Fruit fly (Drosophila melanogaster): Measurements from ENCODE around the gene CG2924.

Gene CG2924

DNA sequence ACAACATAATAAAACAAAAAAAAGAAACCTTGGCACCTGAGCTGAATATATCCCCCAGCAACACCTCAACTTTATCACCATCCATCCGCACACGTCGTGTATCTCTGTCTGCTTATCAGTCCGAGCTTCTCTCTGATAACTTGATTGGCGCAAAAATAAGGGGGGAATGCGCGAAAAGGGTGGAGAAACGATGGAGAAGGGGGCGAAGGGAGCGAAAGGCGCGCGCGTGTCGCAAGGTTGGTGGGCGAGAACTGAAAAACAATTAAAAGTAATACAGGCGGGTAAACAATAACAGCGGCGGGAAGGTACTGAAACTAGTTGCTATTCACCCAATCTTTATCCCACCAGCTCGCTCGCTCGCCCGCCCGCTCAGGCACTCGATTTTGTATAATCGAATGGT, 15.7 kb upstream of the CG2924 start (continued):
- TF ChIP-seq Spps (tag; optimal IDR thresholded peaks at IDR 0.05) (no peak), exex (tag; optimal IDR thresholded peaks at IDR 0.05) (peak; percentile 90), sug (tag; optimal IDR thresholded peaks at IDR 0.05) (peak; percentile 82)

- TF ChIP-seq Blimp-1 (GFP tag; optimal IDR thresholded peaks at IDR 0.05) (peak; percentile 99), sd (tag; optimal IDR thresholded peaks at IDR 0.05) (peak; percentile 27), Med (GFP tag) (peak; percentile 1), chinmo (GFP tag; IDR thresholded peaks at IDR 0.05; ENCODE audit: partially characterized antibody) (0 out of 4 replicates have a peak, but pooled peaks have one; percentile 28), Trl (optimal IDR thresholded peaks at IDR 0.05) (peak; percentile 16 to 60), Trl (GFP tag; optimal IDR thresholded peaks at IDR 0.05) (no peak), sqz (GFP tag; optimal IDR thresholded peaks at IDR 0.05) (peak; percentile 73), CG2202 (tag; optimal IDR thresholded peaks at IDR 0.05) (no peak), gsb (GFP tag; IDR thresholded peaks at IDR 0.05) (no peak), crol (GFP tag; IDR thresholded peaks at IDR 0.05) (peak; percentile 45; the same call in 1 of the 2 replicates), kni (GFP tag; optimal IDR thresholded peaks at IDR 0.05) (peak; percentile 27)
Observed at dm6 chrX:2283470-2283869, 12.9 kb upstream of the CG2924 start.

- TF ChIP-seq CG3995 (GFP tag; optimal IDR thresholded peaks at IDR 0.05) (no peak), pita (GFP tag; optimal IDR thresholded peaks at IDR 0.05) (no peak), CG14014 (GFP tag; IDR thresholded peaks at IDR 0.05) (no peak), ftz-f1 (GFP tag; optimal IDR thresholded peaks at IDR 0.05) (peak; percentile 28), CG15269 (tag; optimal IDR thresholded peaks at IDR 0.05) (no peak), CG12769 (tag; optimal IDR thresholded peaks at IDR 0.05) (peak; percentile 27), CG3065 (GFP tag; optimal IDR thresholded peaks at IDR 0.05) (no peak), CG9817 (tag; optimal IDR thresholded peaks at IDR 0.05) (no peak), pfk (GFP tag; optimal IDR thresholded peaks at IDR 0.05) (peak; percentile 61), CG9727 (GFP tag; optimal IDR thresholded peaks at IDR 0.05) (no peak), Blimp-1 (GFP tag; optimal IDR thresholded peaks at IDR 0.05) (no peak), chn (GFP tag; optimal IDR thresholded peaks at IDR 0.05) (no peak), CG10654 (GFP tag; optimal IDR thresholded peaks at IDR 0.05) (no peak), CG13287 (GFP tag; IDR thresholded peaks at IDR 0.05; ENCODE audit: partially characterized antibody) (no peak), sd (tag; optimal IDR thresholded peaks at IDR 0.05) (peak; percentile 52), CG4617 (GFP tag; optimal IDR thresholded peaks at IDR 0.05; ENCODE audit: borderline replicate concordance) (no peak), CG9876 (GFP tag; optimal IDR thresholded peaks at IDR 0.05) (no peak), unpg (GFP tag; optimal IDR thresholded peaks at IDR 0.05) (no peak), Adf1 (GFP tag; IDR thresholded peaks at IDR 0.05) (no peak), peb (GFP tag; IDR thresholded peaks at IDR 0.05) (no peak), CG16813 (GFP tag; IDR thresholded peaks at IDR 0.05; ENCODE audit: partially characterized antibody) (no peak), BtbVII (GFP tag; optimal IDR thresholded peaks at IDR 0.05) (no peak), HmgZ (tag; optimal IDR thresholded peaks at IDR 0.05) (no peak), chm (GFP tag; IDR thresholded peaks at IDR 0.05) (no peak), Pdp1 (GFP tag; optimal IDR thresholded peaks at IDR 0.05) (peak in 1 of 2 experiments; percentile 11), CG10543 (GFP tag; optimal IDR thresholded peaks at IDR 0.05) (peak; percentile 14), CG13775 (GFP tag; optimal IDR thresholded peaks at IDR 0.05) (no peak), CG14860 (GFP tag; IDR thresholded peaks at IDR 0.05; ENCODE audit: partially characterized antibody) (no peak), CG31365 (tag; optimal IDR thresholded peaks at IDR 0.05) (no peak), cato (GFP tag; optimal IDR thresholded peaks at IDR 0.05; ENCODE audit: borderline replicate concordance) (no peak), CG9932 (GFP tag; IDR thresholded peaks at IDR 0.05) (peak; percentile 15; the same call in 1 of the 2 replicates), Med (GFP tag) (peak; percentile 70), chinmo (GFP tag; IDR thresholded peaks at IDR 0.05; ENCODE audit: partially characterized antibody) (peak; percentile 93), Eip74EF (GFP tag; optimal IDR thresholded peaks at IDR 0.05) (peak in 1 of 2 experiments; percentile 31), dmrt11E (tag; optimal IDR thresholded peaks at IDR 0.05) (no peak), CG12236 (GFP tag; optimal IDR thresholded peaks at IDR 0.05) (no peak)
Observed at dm6 chrX:2278782-2279304, 8.3 kb upstream of the CG2924 start.

All from whole organism, embryonic.